Worm (Caenorhabditis elegans) whole organism, late embryonic: ENCODE measurements around the gene set-9.

Source experiments
- C38D4.7 ChIP-seq: fragments of 200-800 bp; sonication (Bioruptor generic); optimal IDR thresholded peaks from 2 replicates; lab custom pipeline; 2018; ENCODE audit warnings: mild to moderate bottlenecking, missing genetic modification characterization, moderate library complexity, missing compliant biosample characterization
- K02D7.2 ChIP-seq: sonication (generic microtip); optimal IDR thresholded peaks from 2 replicates; lab custom pipeline; 2017; ENCODE audit warnings: mild to moderate bottlenecking, missing genetic modification characterization, missing compliant biosample characterization
- K09A11.1 ChIP-seq: sonication (generic microtip); optimal IDR thresholded peaks from 2 replicates; lab custom pipeline; 2017; ENCODE audit warnings: antibody characterized with exemption, mild to moderate bottlenecking, missing genetic modification characterization, missing compliant biosample characterization; ENCODE audit not compliant: insufficient read depth
- T23F11.4 ChIP-seq: fragments of 200-800 bp; sonication (Bioruptor generic); optimal IDR thresholded peaks from 2 replicates; lab custom pipeline; 2018; ENCODE audit warnings: mild to moderate bottlenecking, missing genetic modification characterization, missing compliant biosample characterization
- Y22D7AL.16 ChIP-seq: sonication (generic microtip); optimal IDR thresholded peaks from 2 replicates; lab custom pipeline; 2016; ENCODE audit warnings: missing genetic modification characterization, missing compliant biosample characterization
- ahr-1 ChIP-seq: sonication (generic microtip); optimal IDR thresholded peaks from 2 replicates; lab custom pipeline; 2016; ENCODE audit warnings: missing genetic modification characterization, missing compliant biosample characterization
- ama-1 ChIP-seq: fragments of 150-350 bp; optimal IDR thresholded peaks from 2 replicates; lab custom pipeline; 2014
- ceh-19 ChIP-seq: fragments of 200-800 bp; sonication (Bioruptor generic); optimal IDR thresholded peaks from 2 replicates; lab custom pipeline; 2018; ENCODE audit warnings: mild to moderate bottlenecking, missing genetic modification characterization, missing compliant biosample characterization
- ceh-22 ChIP-seq: sonication (generic microtip); optimal IDR thresholded peaks from 2 replicates; lab custom pipeline; 2017; ENCODE audit warnings: missing biosample characterization, missing genetic modification characterization
- ceh-30 ChIP-seq: fragments of 150-350 bp; optimal IDR thresholded peaks from 2 replicates; lab custom pipeline; 2014; ENCODE audit warnings: missing biosample characterization, missing genetic modification characterization
- ceh-31 ChIP-seq: sonication (generic microtip); optimal IDR thresholded peaks from 2 replicates; lab custom pipeline; 2016; ENCODE audit warnings: missing genetic modification characterization, missing compliant biosample characterization
- ceh-45 ChIP-seq: fragments of 200-800 bp; sonication (Bioruptor generic); IDR thresholded peaks from 2 replicates; pipeline ENCODE4 v1.3.6; 2022; ENCODE audit warnings: missing genetic modification reagents, missing genetic modification characterization, missing compliant biosample characterization
- ceh-48 ChIP-seq: sonication (generic microtip); optimal IDR thresholded peaks from 2 replicates; lab custom pipeline; 2016; ENCODE audit warnings: missing genetic modification characterization, inconsistent platforms, missing compliant biosample characterization
- ceh-9 ChIP-seq: sonication (generic microtip); optimal IDR thresholded peaks from 2 replicates; lab custom pipeline; 2016; ENCODE audit warnings: mild to moderate bottlenecking, missing genetic modification characterization, inconsistent platforms, missing compliant biosample characterization
- che-1 ChIP-seq: sonication (generic microtip); optimal IDR thresholded peaks from 2 replicates; lab custom pipeline; 2016; ENCODE audit warnings: mild to moderate bottlenecking, missing genetic modification characterization, missing compliant biosample characterization
- dve-1 ChIP-seq: sonication (generic microtip); optimal IDR thresholded peaks from 2 replicates; lab custom pipeline; 2017; ENCODE audit warnings: antibody characterized with exemption, mild to moderate bottlenecking, missing genetic modification characterization, missing compliant biosample characterization
- elt-2 ChIP-seq: sonication (generic microtip); optimal IDR thresholded peaks from 2 replicates; lab custom pipeline; 2016; ENCODE audit warnings: missing genetic modification reagents, missing genetic modification characterization, missing compliant biosample characterization
- elt-4 ChIP-seq: sonication (generic microtip); optimal IDR thresholded peaks from 2 replicates; lab custom pipeline; 2016; ENCODE audit warnings: missing genetic modification characterization, missing compliant biosample characterization
- ets-4 ChIP-seq: sonication (generic microtip); optimal IDR thresholded peaks from 2 replicates; lab custom pipeline; 2016; ENCODE audit warnings: missing genetic modification characterization, missing compliant biosample characterization
- fax-1 ChIP-seq: sonication (generic microtip); optimal IDR thresholded peaks from 2 replicates; lab custom pipeline; 2016; ENCODE audit warnings: missing genotype, missing genetic modification characterization, missing compliant biosample characterization
- fkh-6 ChIP-seq: sonication (generic microtip); optimal IDR thresholded peaks from 2 replicates; lab custom pipeline; 2016; ENCODE audit warnings: missing genetic modification characterization, missing compliant biosample characterization
- hlh-13 ChIP-seq: fragments of 200-800 bp; sonication (Bioruptor generic); optimal IDR thresholded peaks from 2 replicates; lab custom pipeline; 2018; ENCODE audit warnings: mild to moderate bottlenecking, missing genetic modification characterization, missing compliant biosample characterization
- hlh-15 ChIP-seq: sonication (generic microtip); optimal IDR thresholded peaks from 2 replicates; lab custom pipeline; 2016; ENCODE audit warnings: missing genetic modification characterization, missing compliant biosample characterization
- hlh-8 ChIP-seq: sonication (generic microtip); optimal IDR thresholded peaks from 2 replicates; lab custom pipeline; 2016; ENCODE audit warnings: missing genotype, missing genetic modification characterization, missing compliant biosample characterization
- nfya-1 ChIP-seq: sonication (generic microtip); optimal IDR thresholded peaks from 2 replicates; lab custom pipeline; 2017; ENCODE audit warnings: missing genetic modification characterization, mild to moderate bottlenecking, missing compliant biosample characterization, antibody characterized with exemption, moderate library complexity
- nhr-11 ChIP-seq: fragments of 150-350 bp; optimal IDR thresholded peaks from 2 replicates; lab custom pipeline; 2014; ENCODE audit warnings: missing biosample characterization, missing genetic modification characterization
- nhr-232 ChIP-seq: sonication (generic microtip); optimal IDR thresholded peaks from 2 replicates; lab custom pipeline; 2016; ENCODE audit warnings: missing genetic modification characterization, missing compliant biosample characterization
- npax-4 ChIP-seq: sonication (generic microtip); optimal IDR thresholded peaks from 2 replicates; lab custom pipeline; 2016; ENCODE audit warnings: missing genetic modification characterization, missing compliant biosample characterization
- pag-3 ChIP-seq: sonication (generic microtip); optimal IDR thresholded peaks from 2 replicates; lab custom pipeline; 2016; ENCODE audit warnings: missing compliant biosample characterization, missing genetic modification characterization, borderline replicate concordance
- pax-1 ChIP-seq: fragments of 150-350 bp; optimal IDR thresholded peaks from 2 replicates; lab custom pipeline; 2014; ENCODE audit warnings: missing biosample characterization, missing genetic modification characterization
- pha-2 ChIP-seq: sonication (generic microtip); optimal IDR thresholded peaks from 2 replicates; lab custom pipeline; 2017; ENCODE audit warnings: mild to moderate bottlenecking, missing genetic modification characterization, missing compliant biosample characterization
- pha-4 ChIP-seq: fragments of 150-350 bp; optimal IDR thresholded peaks from 2 replicates; lab custom pipeline; 2018; ENCODE audit warnings: missing biosample characterization, missing genetic modification reagents, missing genetic modification characterization
- pqm-1 ChIP-seq: sonication (generic microtip); optimal IDR thresholded peaks from 2 replicates; lab custom pipeline; 2016; ENCODE audit warnings: missing genetic modification characterization, missing compliant biosample characterization
- pros-1 ChIP-seq: fragments of 150-350 bp; optimal IDR thresholded peaks from 2 replicates; lab custom pipeline; 2014; ENCODE audit warnings: missing biosample characterization, missing genetic modification reagents, missing genetic modification characterization
- ref-2 ChIP-seq: sonication (generic microtip); optimal IDR thresholded peaks from 2 replicates; lab custom pipeline; 2016; ENCODE audit warnings: missing genetic modification characterization, missing compliant biosample characterization
- syd-9 ChIP-seq: sonication (generic microtip); optimal IDR thresholded peaks from 2 replicates; lab custom pipeline; 2016; ENCODE audit warnings: mild to moderate bottlenecking, missing genetic modification characterization, moderate library complexity, missing compliant biosample characterization
- tbx-2 ChIP-seq: sonication (generic microtip); optimal IDR thresholded peaks from 2 replicates; lab custom pipeline; 2016; ENCODE audit warnings: missing genetic modification characterization, missing compliant biosample characterization
- tbx-7 ChIP-seq: sonication (generic microtip); optimal IDR thresholded peaks from 2 replicates; lab custom pipeline; 2016; ENCODE audit warnings: missing genotype, missing genetic modification characterization, missing compliant biosample characterization
- ttx-3 ChIP-seq: sonication (generic microtip); optimal IDR thresholded peaks from 2 replicates; lab custom pipeline; 2016; ENCODE audit warnings: missing genetic modification reagents, missing genetic modification characterization, missing compliant biosample characterization
- unc-42 ChIP-seq: sonication (generic microtip); optimal IDR thresholded peaks from 2 replicates; lab custom pipeline; 2016; ENCODE audit warnings: missing genotype, missing genetic modification characterization, missing compliant biosample characterization
- unc-86 ChIP-seq: sonication (generic microtip); optimal IDR thresholded peaks from 2 replicates; lab custom pipeline; 2016; ENCODE audit warnings: missing genetic modification characterization, missing compliant biosample characterization
- zip-5 ChIP-seq: sonication (generic microtip); optimal IDR thresholded peaks from 2 replicates; lab custom pipeline; 2016; ENCODE audit warnings: missing genetic modification characterization, missing compliant biosample characterization
- ztf-16 ChIP-seq: sonication (generic microtip); optimal IDR thresholded peaks from 2 replicates; lab custom pipeline; 2017; ENCODE audit warnings: missing genetic modification characterization, missing compliant biosample characterization

set-9 gene

ce11 chrIV:4270925-4271324 is 36.8 kb upstream of the set-9 start, which contains the start of gene F36A4.2:
F36A4.2 (plus strand) TSS chrIV:4271225.
- TF ChIP-seq nfya-1 (tag; lab: Kevin White, UChicago) (no peak), nhr-232 (no peak), zip-5 (no peak), ceh-31 (tag; lab: Kevin White, UChicago) (no peak), ceh-22 (tag; lab: Kevin White, UChicago) (no peak), elt-4 (tag; lab: Kevin White, UChicago) (no peak), pha-4 (tag; lab: Kevin White, UChicago) (no peak), pha-2 (tag; lab: Kevin White, UChicago) (no peak), elt-2 (no peak), tbx-2 (tag; lab: Kevin White, UChicago) (no peak), pax-1 (no peak), Y22D7AL.16 (tag; lab: Kevin White, UChicago) (no peak), hlh-13 (GFP tag; lab: Kevin White, UChicago) (no peak), ztf-16 (tag; lab: Kevin White, UChicago) (no peak), npax-4 (tag; lab: Kevin White, UChicago) (no peak), ets-4 (tag; lab: Kevin White, UChicago) (no peak), unc-86 (tag; lab: Kevin White, UChicago) (no peak), hlh-15 (tag; lab: Kevin White, UChicago) (no peak), tbx-7 (tag; lab: Kevin White, UChicago) (no peak), K09A11.1 (tag; lab: Kevin White, UChicago) (no peak)

ce11 chrIV:4272167-4272566 is 35.5 kb upstream of the set-9 start, which contains the start of gene F36A4.1:
F36A4.1 (plus strand) TSS chrIV:4272467.
- TF ChIP-seq K09A11.1 (tag; lab: Kevin White, UChicago) (no peak), syd-9 (tag; lab: Kevin White, UChicago) (no peak), zip-5 (no peak), ref-2 (tag; lab: Kevin White, UChicago) (no peak), pha-4 (tag; lab: Kevin White, UChicago) (no peak), ceh-22 (tag; lab: Kevin White, UChicago) (no peak), pha-2 (tag; lab: Kevin White, UChicago) (no peak), pag-3 (tag; lab: Kevin White, UChicago) (no peak), ceh-19 (GFP tag; lab: Kevin White, UChicago) (no peak), hlh-15 (tag; lab: Kevin White, UChicago) (no peak), fkh-6 (no peak), ceh-9 (tag; lab: Kevin White, UChicago) (no peak), hlh-8 (no peak), fax-1 (tag; lab: Kevin White, UChicago) (no peak), elt-2 (no peak), nhr-11 (tag; lab: Kevin White, UChicago) (no peak), pros-1 (tag; lab: Kevin White, UChicago) (no peak), ahr-1 (tag; lab: Kevin White, UChicago) (no peak), dve-1 (tag; lab: Kevin White, UChicago) (no peak), tbx-2 (tag; lab: Kevin White, UChicago) (no peak)
- TF ChIP-seq, all 69 proteins: peak for 0

- no peak for TF ChIP-seq ama-1 (lab: Kevin White, UChicago)
- TF ChIP-seq che-1 (tag; lab: Kevin White, UChicago) = no peak
- no peak for TF ChIP-seq unc-42 (tag; lab: Kevin White, UChicago)
- no peak for TF ChIP-seq T23F11.4 (GFP tag; lab: Kevin White, UChicago)
- TF ChIP-seq elt-4 (tag; lab: Kevin White, UChicago) = no peak
- TF ChIP-seq ets-4 (tag; lab: Kevin White, UChicago) = no peak
Measured at ce11 chrIV:4277694-4278093, 30.0 kb upstream of the set-9 start, which contains the start of gene nhr-78. nhr-78 (minus strand) TSS chrIV:4277875.

ce11 chrIV:4284020-4284419 is 23.7 kb upstream of the set-9 start, which contains the start of gene F15E6.6:
F15E6.6 (minus strand) TSS chrIV:4284120.
- no peak for TF ChIP-seq unc-86 (tag; lab: Kevin White, UChicago)
- TF ChIP-seq C38D4.7 (GFP tag; lab: Kevin White, UChicago) = no peak
- TF ChIP-seq K02D7.2 (tag; lab: Kevin White, UChicago) = no peak
- no peak for TF ChIP-seq pax-1
- TF ChIP-seq fax-1 (tag; lab: Kevin White, UChicago) = no peak
- no peak for TF ChIP-seq unc-42 (tag; lab: Kevin White, UChicago)
- TF ChIP-seq npax-4 (tag; lab: Kevin White, UChicago) = no peak
- no peak for TF ChIP-seq ceh-30
- no peak for TF ChIP-seq ceh-48 (tag; lab: Kevin White, UChicago)
- no peak for TF ChIP-seq pha-2 (tag; lab: Kevin White, UChicago)
- TF ChIP-seq ceh-45 (GFP tag; lab: Robert Waterston, UW) = no peak
- no peak for TF ChIP-seq che-1 (tag; lab: Kevin White, UChicago)
- no peak for TF ChIP-seq ceh-22 (tag; lab: Kevin White, UChicago)
- no peak for TF ChIP-seq nhr-11 (tag; lab: Kevin White, UChicago)
- TF ChIP-seq Y22D7AL.16 (tag; lab: Kevin White, UChicago) = no peak
- TF ChIP-seq pqm-1 = no peak
- no peak for TF ChIP-seq nhr-232
- TF ChIP-seq ttx-3 (tag; lab: Kevin White, UChicago) = no peak
- no peak for TF ChIP-seq ztf-16 (tag; lab: Kevin White, UChicago)
- TF ChIP-seq elt-4 (tag; lab: Kevin White, UChicago) = no peak
